Fruit fly (Drosophila melanogaster): Measurements from ENCODE around the gene mAChR-B.

The mAChR-B gene

dm6 chr3R:8111789-8112382, 52.8 kb downstream of the mAChR-B start:
- TF ChIP-seq psq (optimal IDR thresholded peaks at IDR 0.05) (no peak), pan (optimal IDR thresholded peaks at IDR 0.05) (no peak), CG8478 (optimal IDR thresholded peaks at IDR 0.05) (no peak), usp (GFP tag; optimal IDR thresholded peaks at IDR 0.05) (no peak), EcR (GFP tag; optimal IDR thresholded peaks at IDR 0.05) (no peak), Dll (optimal IDR thresholded peaks at IDR 0.05) (no peak)

dm6 chr3R:8112880-8113832, 54.1 kb downstream of the mAChR-B start:
- TF ChIP-seq Dll (optimal IDR thresholded peaks at IDR 0.05) (peak; percentile 22), pan (optimal IDR thresholded peaks at IDR 0.05) (no peak), psq (optimal IDR thresholded peaks at IDR 0.05) (no peak), usp (GFP tag; optimal IDR thresholded peaks at IDR 0.05) (no peak), CG8478 (optimal IDR thresholded peaks at IDR 0.05) (no peak), EcR (GFP tag; optimal IDR thresholded peaks at IDR 0.05) (no peak)

- TF ChIP-seq EcR (GFP tag; optimal IDR thresholded peaks at IDR 0.05), result no peak
- TF ChIP-seq CG8478 (optimal IDR thresholded peaks at IDR 0.05), result no peak
- no peak for TF ChIP-seq Dll (optimal IDR thresholded peaks at IDR 0.05)
- TF ChIP-seq pan (optimal IDR thresholded peaks at IDR 0.05), result no peak
- TF ChIP-seq psq (optimal IDR thresholded peaks at IDR 0.05), result no peak
- no peak for TF ChIP-seq usp (GFP tag; optimal IDR thresholded peaks at IDR 0.05)
Observed at dm6 chr3R:8113833-8114673, 55.0 kb downstream of the mAChR-B start.

- no peak for TF ChIP-seq EcR (GFP tag; optimal IDR thresholded peaks at IDR 0.05)
- TF ChIP-seq psq (optimal IDR thresholded peaks at IDR 0.05), result no peak
- TF ChIP-seq CG8478 (optimal IDR thresholded peaks at IDR 0.05), result no peak
- no peak for TF ChIP-seq Dll (optimal IDR thresholded peaks at IDR 0.05)
- no peak for TF ChIP-seq usp (GFP tag; optimal IDR thresholded peaks at IDR 0.05)
- TF ChIP-seq pan (optimal IDR thresholded peaks at IDR 0.05), result no peak
Observed at dm6 chr3R:8115205-8115604, 56.1 kb downstream of the mAChR-B start.

dm6 chr3R:8115951-8116611, 57.0 kb downstream of the mAChR-B start:
- TF ChIP-seq usp (GFP tag; optimal IDR thresholded peaks at IDR 0.05) (no peak), Dll (optimal IDR thresholded peaks at IDR 0.05) (no peak), pan (optimal IDR thresholded peaks at IDR 0.05) (no peak), EcR (GFP tag; optimal IDR thresholded peaks at IDR 0.05) (no peak), CG8478 (optimal IDR thresholded peaks at IDR 0.05) (no peak), psq (optimal IDR thresholded peaks at IDR 0.05) (no peak)

- TF ChIP-seq Dll (optimal IDR thresholded peaks at IDR 0.05) (no peak), EcR (GFP tag; optimal IDR thresholded peaks at IDR 0.05) (no peak), psq (optimal IDR thresholded peaks at IDR 0.05) (no peak), usp (GFP tag; optimal IDR thresholded peaks at IDR 0.05) (no peak), pan (optimal IDR thresholded peaks at IDR 0.05) (no peak), CG8478 (optimal IDR thresholded peaks at IDR 0.05) (no peak)
Observed at dm6 chr3R:8118062-8118461, 59.0 kb downstream of the mAChR-B start.

dm6 chr3R:8118781-8119456, 59.8 kb downstream of the mAChR-B start:
- TF ChIP-seq CG8478 (optimal IDR thresholded peaks at IDR 0.05), result no peak
- no peak for TF ChIP-seq pan (optimal IDR thresholded peaks at IDR 0.05)
- no peak for TF ChIP-seq EcR (GFP tag; optimal IDR thresholded peaks at IDR 0.05)
- TF ChIP-seq psq (optimal IDR thresholded peaks at IDR 0.05), result no peak
- TF ChIP-seq usp (GFP tag; optimal IDR thresholded peaks at IDR 0.05), result no peak
- TF ChIP-seq Dll (optimal IDR thresholded peaks at IDR 0.05), result no peak

- peak; percentile 80 for TF ChIP-seq Dll (optimal IDR thresholded peaks at IDR 0.05)
- no peak for TF ChIP-seq usp (GFP tag; optimal IDR thresholded peaks at IDR 0.05)
Observed at dm6 chr3R:8119457-8120337, 60.6 kb downstream of the mAChR-B start.

dm6 chr3R:8120338-8120662, 61.2 kb downstream of the mAChR-B start:
- TF ChIP-seq usp (GFP tag; optimal IDR thresholded peaks at IDR 0.05) (no peak), pan (optimal IDR thresholded peaks at IDR 0.05) (no peak), EcR (GFP tag; optimal IDR thresholded peaks at IDR 0.05) (no peak), CG8478 (optimal IDR thresholded peaks at IDR 0.05) (no peak), Dll (optimal IDR thresholded peaks at IDR 0.05) (no peak), psq (optimal IDR thresholded peaks at IDR 0.05) (no peak)

Measured in whole organism.